Worm (Caenorhabditis elegans): ENCODE results near the gene npl-4.2.

The npl-4.2 gene

DNA sequence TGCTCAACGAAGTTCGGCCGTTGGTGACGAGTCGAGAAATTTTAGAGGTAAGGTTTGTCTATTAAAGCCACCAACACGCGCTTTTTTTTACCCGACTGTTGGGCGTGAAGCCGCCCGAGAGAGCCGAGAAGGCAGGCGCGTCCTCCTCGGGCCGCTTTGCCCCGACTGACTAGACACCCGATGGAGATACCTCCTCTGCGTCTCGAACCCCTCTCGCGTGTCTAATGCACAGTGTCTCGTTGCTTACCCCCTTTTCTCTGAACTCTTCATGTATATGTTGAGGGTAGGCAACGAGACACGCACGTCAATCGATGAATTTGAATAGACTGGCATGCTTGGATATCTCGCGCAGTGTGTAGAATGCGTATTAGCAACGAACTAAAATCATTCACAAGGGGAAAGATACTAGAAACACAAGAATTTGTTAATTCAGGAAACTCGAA, 39.1 kb downstream of the npl-4.2 start:
- TF ChIP-seq nhr-6 (tag; optimal IDR thresholded peaks at IDR 0.05) (peak; percentile 80), unc-55 (GFP tag; optimal IDR thresholded peaks at IDR 0.05) (peak; percentile 63), sma-9 (GFP tag; optimal IDR thresholded peaks at IDR 0.05) (peak; percentile 86), sma-9 (tag; optimal IDR thresholded peaks at IDR 0.05) (no peak), nhr-237 (tag; optimal IDR thresholded peaks at IDR 0.05) (no peak), C34F6.9 (tag; optimal IDR thresholded peaks at IDR 0.05) (peak; percentile 86), mab-5 (tag; optimal IDR thresholded peaks at IDR 0.05) (peak; percentile 77), elt-1 (tag; optimal IDR thresholded peaks at IDR 0.05) (no peak), ceh-16 (tag; optimal IDR thresholded peaks at IDR 0.05) (peak; percentile 76), ZK546.5 (tag; optimal IDR thresholded peaks at IDR 0.05) (no peak), ztf-11 (tag; optimal IDR thresholded peaks at IDR 0.05) (peak; percentile 50), aly-2 (tag; optimal IDR thresholded peaks at IDR 0.05) (no peak), mdl-1 (tag; optimal IDR thresholded peaks at IDR 0.05) (peak; percentile 57 to 79), fos-1 (tag; optimal IDR thresholded peaks at IDR 0.05) (peak; percentile 72), mbf-1 (tag; optimal IDR thresholded peaks at IDR 0.05) (no peak), peb-1 (tag; optimal IDR thresholded peaks at IDR 0.05) (no peak), sma-3 (GFP tag; optimal IDR thresholded peaks at IDR 0.05) (peak; percentile 74), Y55F3AM.14 (GFP tag; optimal IDR thresholded peaks at IDR 0.05) (peak; percentile 95), ztf-4 (tag; optimal IDR thresholded peaks at IDR 0.05) (peak; percentile 98), crh-2 (tag; optimal IDR thresholded peaks at IDR 0.05) (peak; percentile 84), R02D3.7 (tag; optimal IDR thresholded peaks at IDR 0.05) (no peak), lin-11 (tag; optimal IDR thresholded peaks at IDR 0.05) (peak; percentile 96), unc-39 (tag; optimal IDR thresholded peaks at IDR 0.05) (no peak), zag-1 (tag; optimal IDR thresholded peaks at IDR 0.05) (peak; percentile 93), egl-27 (tag; optimal IDR thresholded peaks at IDR 0.05) (peak; percentile 58), lsy-2 (tag; optimal IDR thresholded peaks at IDR 0.05) (peak; percentile 74 to 86), gmeb-1 (tag; optimal IDR thresholded peaks at IDR 0.05) (peak; percentile 60), F13H6.1 (tag; optimal IDR thresholded peaks at IDR 0.05) (peak; percentile 90), nhr-10 (tag; optimal IDR thresholded peaks at IDR 0.05) (no peak), elt-3 (tag; optimal IDR thresholded peaks at IDR 0.05) (no peak), nhr-129 (tag; optimal IDR thresholded peaks at IDR 0.05) (peak; percentile 95), ztf-1 (GFP tag; conservative IDR thresholded peaks at IDR 0.05) (0 out of 2 replicates have a peak, but pooled peaks have one; percentile 61), skn-1 (tag; optimal IDR thresholded peaks at IDR 0.05) (no peak), nhr-11 (tag; optimal IDR thresholded peaks at IDR 0.05) (no peak), dmd-4 (tag; optimal IDR thresholded peaks at IDR 0.05) (no peak), lin-39 (tag; optimal IDR thresholded peaks at IDR 0.05) (peak; percentile 58), sem-4 (tag; optimal IDR thresholded peaks at IDR 0.05) (peak; percentile 61), ama-1 (optimal IDR thresholded peaks at IDR 0.05) (peak; percentile 99), nhr-25 (tag; optimal IDR thresholded peaks at IDR 0.05) (peak; percentile 45), nhr-21 (tag; optimal IDR thresholded peaks at IDR 0.05) (peak; percentile 88), unc-62 (GFP tag; optimal IDR thresholded peaks at IDR 0.05) (no peak), lin-13 (GFP tag; optimal IDR thresholded peaks at IDR 0.05) (peak; percentile 91), nhr-12 (tag; optimal IDR thresholded peaks at IDR 0.05) (no peak), ceh-82 (tag; optimal IDR thresholded peaks at IDR 0.05) (peak; percentile 80), snpc-4 (tag; optimal IDR thresholded peaks at IDR 0.05) (peak; percentile 66), blmp-1 (tag; optimal IDR thresholded peaks at IDR 0.05; ENCODE audit: insufficient read depth) (peak; percentile 15), nhr-23 (tag; optimal IDR thresholded peaks at IDR 0.05) (no peak), alr-1 (tag; optimal IDR thresholded peaks at IDR 0.05) (no peak), nhr-77 (tag; optimal IDR thresholded peaks at IDR 0.05) (no peak)
